Worm (Caenorhabditis elegans) whole organism, L4 larva: Measurements from ENCODE around the gene F26A1.1.

ENCODE experiments used
- F49E8.2 ChIP-seq: sonication (generic microtip); optimal IDR thresholded peaks from 2 replicates; lab custom pipeline; 2016; ENCODE audit warnings: missing compliant biosample characterization, mild to moderate bottlenecking, missing genetic modification characterization, borderline replicate concordance
- T20F7.1 ChIP-seq: fragments of 200-800 bp; sonication (Bioruptor generic); optimal IDR thresholded peaks from 2 replicates; lab custom pipeline; 2018; ENCODE audit warnings: mild to moderate bottlenecking, missing genetic modification characterization, missing compliant biosample characterization
- Y105C5A.15 ChIP-seq: fragments of 200-800 bp; sonication (Bioruptor generic); IDR thresholded peaks from 2 replicates; pipeline ENCODE4 v1.3.6; 2022; ENCODE audit warnings: missing genetic modification characterization, missing compliant biosample characterization
- Y5F2A.4 ChIP-seq: fragments of 200-800 bp; sonication (Bioruptor generic); optimal IDR thresholded peaks from 2 replicates; lab custom pipeline; 2018; ENCODE audit warnings: mild to moderate bottlenecking, missing genetic modification characterization, missing compliant biosample characterization
- ama-1 ChIP-seq: fragments of 150-350 bp; optimal IDR thresholded peaks from 2 replicates; lab custom pipeline; 2014; ENCODE audit warnings: inconsistent platforms, mixed read lengths
- ceh-20 ChIP-seq: fragments of 200-800 bp; sonication (Bioruptor generic); IDR thresholded peaks from 2 replicates; pipeline ENCODE4 v1.3.6; 2022; ENCODE audit warnings: missing genetic modification reagents, missing genetic modification characterization, missing compliant biosample characterization
- ceh-32 ChIP-seq: sonication (generic microtip); optimal IDR thresholded peaks from 2 replicates; lab custom pipeline; 2016; ENCODE audit warnings: mild to moderate bottlenecking, missing genetic modification characterization, missing compliant biosample characterization; ENCODE audit not compliant: poor library complexity
- ces-1 ChIP-seq: fragments of 150-350 bp; sonication (generic microtip); optimal IDR thresholded peaks from 4 replicates; lab custom pipeline; 2014; ENCODE audit warnings: missing biosample characterization, missing genetic modification reagents, missing genetic modification characterization
- cey-2 ChIP-seq: sonication (generic microtip); optimal IDR thresholded peaks from 3 replicates; lab custom pipeline; 2017; ENCODE audit warnings: missing genetic modification characterization, mild to moderate bottlenecking, missing compliant biosample characterization, antibody characterized with exemption, borderline replicate concordance; ENCODE audit not compliant: insufficient read depth
- daf-12 ChIP-seq: fragments of 150-350 bp; optimal IDR thresholded peaks from 2 replicates; lab custom pipeline; 2014; ENCODE audit warnings: missing biosample characterization, missing genetic modification reagents, missing genetic modification characterization
- daf-16 ChIP-seq, 3 experiments: sonication (generic microtip); optimal IDR thresholded peaks; 2 replicates each; lab custom pipeline; 2016 to 2017; ENCODE audit warnings: missing genetic modification characterization in 3 of 3, missing genetic modification reagents in 3 of 3, mild to moderate bottlenecking in 2 of 3, missing compliant biosample characterization in 2 of 3, missing biosample characterization in 1 of 3, moderate library complexity in 1 of 3
- daf-19 ChIP-seq: fragments of 200-800 bp; sonication (Bioruptor generic); conservative IDR thresholded peaks from 2 replicates; pipeline ENCODE4 v1.3.6; 2022; ENCODE audit warnings: missing genetic modification characterization, missing compliant biosample characterization
- daf-8 ChIP-seq: fragments of 200-800 bp; sonication (Bioruptor generic); IDR thresholded peaks from 2 replicates; pipeline ENCODE4 v1.3.6; 2022; ENCODE audit warnings: missing genetic modification characterization, missing compliant biosample characterization
- dpl-1 ChIP-seq: fragments of 150-350 bp; optimal IDR thresholded peaks from 2 replicates; lab custom pipeline; 2014; ENCODE audit warnings: missing biosample characterization, missing genetic modification reagents, missing genetic modification characterization
- egl-27 ChIP-seq: sonication (generic microtip); optimal IDR thresholded peaks from 3 replicates; lab custom pipeline; 2017; ENCODE audit warnings: missing biosample characterization, missing genetic modification reagents, missing genetic modification characterization
- hif-1 ChIP-seq, 2 experiments: sonication (generic microtip); optimal IDR thresholded peaks; 2 replicates each; lab custom pipeline; 2016 to 2017; ENCODE audit warnings: missing compliant biosample characterization in 2 of 2, missing genetic modification characterization in 2 of 2, missing genetic modification reagents in 2 of 2, missing genotype in 2 of 2, mild to moderate bottlenecking in 1 of 2
- hmg-1.1 ChIP-seq: fragments of 200-800 bp; sonication (Bioruptor generic); IDR thresholded peaks from 2 replicates; pipeline ENCODE4 v1.3.6; 2022; ENCODE audit warnings: missing genetic modification reagents, missing genetic modification characterization, missing compliant biosample characterization
- lin-38 ChIP-seq: fragments of 200-800 bp; sonication (Bioruptor generic); IDR thresholded peaks from 2 replicates; pipeline ENCODE4 v1.3.6; 2022; ENCODE audit warnings: missing genetic modification reagents, missing genetic modification characterization, missing compliant biosample characterization
- lin-39 ChIP-seq: fragments of 150-350 bp; optimal IDR thresholded peaks from 2 replicates; lab custom pipeline; 2014; ENCODE audit warnings: missing biosample characterization, missing genetic modification reagents, missing genetic modification characterization
- lsy-2 ChIP-seq, 2 experiments: fragments of 150-350 bp in 1 of 2; sonication (generic microtip) in 1 of 2; optimal IDR thresholded peaks; 2 replicates each; lab custom pipeline; 2014 to 2017; ENCODE audit warnings: missing biosample characterization in 2 of 2, missing genetic modification characterization in 2 of 2
- mdl-1 ChIP-seq, 2 experiments: fragments of 150-350 bp in 1 of 2; sonication (generic microtip) in 1 of 2; optimal IDR thresholded peaks; 2 replicates each; lab custom pipeline; 2014 to 2017; ENCODE audit warnings: missing biosample characterization in 2 of 2, missing genetic modification characterization in 2 of 2
- mes-2 ChIP-seq: sonication (generic microtip); optimal IDR thresholded peaks from 2 replicates; lab custom pipeline; 2016; ENCODE audit warnings: missing genotype, mild to moderate bottlenecking, missing genetic modification characterization, missing compliant biosample characterization; ENCODE audit not compliant: poor library complexity, severe bottlenecking
- mxl-3 ChIP-seq: fragments of 200-800 bp; sonication (Bioruptor generic); optimal IDR thresholded peaks from 2 replicates; lab custom pipeline; 2018; ENCODE audit warnings: mild to moderate bottlenecking, missing genetic modification characterization, missing compliant biosample characterization
- nhr-10 ChIP-seq: fragments of 150-350 bp; optimal IDR thresholded peaks from 2 replicates; lab custom pipeline; 2014; ENCODE audit warnings: missing biosample characterization, missing genetic modification characterization
- nhr-42 ChIP-seq: fragments of 200-800 bp; sonication (Bioruptor generic); IDR thresholded peaks from 2 replicates; pipeline ENCODE4 v1.3.6; 2022; ENCODE audit warnings: missing genetic modification characterization, missing compliant biosample characterization
- nhr-48 ChIP-seq: sonication (generic microtip); optimal IDR thresholded peaks from 2 replicates; lab custom pipeline; 2016; ENCODE audit warnings: mild to moderate bottlenecking, missing genetic modification characterization, missing compliant biosample characterization
- nhr-76 ChIP-seq: fragments of 150-350 bp; optimal IDR thresholded peaks from 2 replicates; lab custom pipeline; 2014; ENCODE audit warnings: missing biosample characterization, missing genetic modification characterization
- sdz-12 ChIP-seq: fragments of 200-800 bp; sonication (Bioruptor generic); optimal IDR thresholded peaks from 2 replicates; lab custom pipeline; 2018; ENCODE audit warnings: mild to moderate bottlenecking, missing genetic modification characterization, missing compliant biosample characterization
- set-16 ChIP-seq: fragments of 200-800 bp; sonication (Bioruptor generic); IDR thresholded peaks from 2 replicates; pipeline ENCODE4 v1.3.6; 2022; ENCODE audit warnings: missing genetic modification reagents, missing genetic modification characterization, missing compliant biosample characterization
- unc-130 ChIP-seq: sonication (generic microtip); optimal IDR thresholded peaks from 2 replicates; lab custom pipeline; 2016; ENCODE audit warnings: missing genetic modification reagents, missing genetic modification characterization, missing compliant biosample characterization
- unc-62 ChIP-seq, 3 experiments: fragments of 150-350 bp in 1 of 3; sonication (generic microtip); optimal IDR thresholded peaks in 2 of 3; peaks in 1 of 3; 1 replicate in 1 of 3; 2 replicates in 2 of 3; lab custom pipeline; 2014 to 2017; ENCODE audit warnings: missing biosample characterization in 3 of 3, missing genetic modification characterization in 3 of 3, missing genetic modification reagents in 3 of 3, missing genotype in 1 of 3
- ztf-11 ChIP-seq: fragments of 150-350 bp; optimal IDR thresholded peaks from 2 replicates; lab custom pipeline; 2014; ENCODE audit warnings: missing biosample characterization, missing genetic modification characterization

F26A1.1 gene

ce11 chrIII:4850139-4850538 lies at the start of gene F26A1.1:
Gene F26A1.1 (plus strand): TSS chrIII:4850507.
- no peak for TF ChIP-seq Y105C5A.15 (GFP tag; lab: Robert Waterston, UW)
- TF ChIP-seq lsy-2 (tag; optimal IDR thresholded peaks at IDR 0.05; lab: Kevin White, UChicago): peak in 1 of 2 experiments; percentile 63
- no peak for TF ChIP-seq daf-16 (GFP tag; optimal IDR thresholded peaks at IDR 0.05; lab: Kevin White, UChicago)
- TF ChIP-seq daf-16 (tag; optimal IDR thresholded peaks at IDR 0.05; lab: Kevin White, UChicago): peak; percentile 6
- TF ChIP-seq mes-2 (tag; lab: Kevin White, UChicago): peak; percentile 50
- TF ChIP-seq ceh-20 (GFP tag; lab: Robert Waterston, UW): no peak
- TF ChIP-seq F49E8.2: no peak
- TF ChIP-seq mxl-3: no peak
- peak; percentile 70 for TF ChIP-seq dpl-1 (GFP tag; lab: Kevin White, UChicago)
- TF ChIP-seq mdl-1 (tag; optimal IDR thresholded peaks at IDR 0.05; lab: Kevin White, UChicago): no peak

- TF ChIP-seq nhr-76 (tag; lab: Kevin White, UChicago) (no peak), unc-62 (GFP tag; optimal IDR thresholded peaks at IDR 0.05 in 1 of 2; lab: Kevin White, UChicago) (no peak), unc-62 (tag; optimal IDR thresholded peaks at IDR 0.05; lab: Kevin White, UChicago) (no peak), ama-1 (lab: Kevin White, UChicago) (peak; percentile 9), nhr-10 (tag; lab: Kevin White, UChicago) (no peak)
Measured at ce11 chrIII:4802707-4803106, 47.6 kb upstream of the F26A1.1 start, which contains the start of gene metl-5. Gene metl-5 (plus strand): TSS chrIII:4803007.

- TF ChIP-seq egl-27: no peak
- TF ChIP-seq nhr-42 (GFP tag; lab: Robert Waterston, UW): no peak
- no peak for TF ChIP-seq ztf-11
- TF ChIP-seq mdl-1 (tag; optimal IDR thresholded peaks at IDR 0.05; lab: Kevin White, UChicago): no peak
- no peak for TF ChIP-seq T20F7.1 (GFP tag; lab: Kevin White, UChicago)
- TF ChIP-seq cey-2 (tag; lab: Kevin White, UChicago): no peak
- TF ChIP-seq daf-19 (GFP tag; lab: Robert Waterston, UW): no peak
- no peak for TF ChIP-seq hif-1 (tag; optimal IDR thresholded peaks at IDR 0.05; lab: Kevin White, UChicago)
- TF ChIP-seq daf-12 (tag; lab: Kevin White, UChicago): no peak
- TF ChIP-seq Y105C5A.15 (GFP tag; lab: Robert Waterston, UW): no peak
- TF ChIP-seq set-16 (GFP tag; lab: Robert Waterston, UW): no peak
- no peak for TF ChIP-seq ceh-32 (tag; lab: Kevin White, UChicago)
- no peak for TF ChIP-seq Y5F2A.4 (GFP tag; lab: Kevin White, UChicago)
- no peak for TF ChIP-seq daf-8
- no peak for TF ChIP-seq nhr-76 (tag; lab: Kevin White, UChicago)
- TF ChIP-seq hmg-1.1 (GFP tag; lab: Robert Waterston, UW): no peak
Measured at ce11 chrIII:4806345-4806744, 44.0 kb upstream of the F26A1.1 start.

ce11 chrIII:4808089-4808488 lies 42.2 kb upstream of the F26A1.1 start:
- TF ChIP-seq unc-130 (GFP tag; lab: Kevin White, UChicago) (no peak), lin-38 (GFP tag; lab: Robert Waterston, UW) (0 out of 2 replicates have a peak, but pooled peaks have one; percentile 17), ces-1 (no peak), lin-39 (tag; lab: Kevin White, UChicago) (no peak), sdz-12 (GFP tag; lab: Kevin White, UChicago) (no peak), hif-1 (tag; optimal IDR thresholded peaks at IDR 0.05; lab: Kevin White, UChicago) (no peak), mxl-3 (no peak), daf-16 (GFP tag; optimal IDR thresholded peaks at IDR 0.05; lab: Kevin White, UChicago) (no peak), daf-16 (tag; optimal IDR thresholded peaks at IDR 0.05; lab: Kevin White, UChicago) (peak; percentile 9), cey-2 (tag; lab: Kevin White, UChicago) (no peak), nhr-48 (tag; lab: Kevin White, UChicago) (no peak)
- TF ChIP-seq, all 104 proteins: peak for 2
